Worm (Caenorhabditis elegans) whole organism, L4 larva: ENCODE measurements around the gene trpp-3.

Experiments
- D1046.2 ChIP-seq: fragments of 200-800 bp; sonication (Bioruptor generic); IDR thresholded peaks from 2 replicates; pipeline ENCODE4 v1.3.6; 2022; ENCODE audit warnings: missing genetic modification characterization, missing compliant biosample characterization
- R02D3.7 ChIP-seq: fragments of 150-350 bp; sonication (generic microtip); optimal IDR thresholded peaks from 3 replicates; lab custom pipeline; 2014; ENCODE audit warnings: missing biosample characterization, missing genetic modification characterization
- T26A8.4 ChIP-seq: fragments of 200-800 bp; sonication (Bioruptor generic); IDR thresholded peaks from 2 replicates; pipeline ENCODE4 v1.3.6; 2022; ENCODE audit warnings: missing genetic modification characterization, missing compliant biosample characterization
- ZK546.5 ChIP-seq, 2 experiments: sonication (generic microtip); optimal IDR thresholded peaks; 2 replicates each; lab custom pipeline; 2017; ENCODE audit warnings: missing biosample characterization in 2 of 2, missing genetic modification characterization in 2 of 2
- ceh-28 ChIP-seq: fragments of 150-350 bp; optimal IDR thresholded peaks from 2 replicates; lab custom pipeline; 2014; ENCODE audit warnings: missing biosample characterization, missing genetic modification reagents, missing genetic modification characterization
- ceh-32 ChIP-seq: sonication (generic microtip); optimal IDR thresholded peaks from 2 replicates; lab custom pipeline; 2016; ENCODE audit warnings: mild to moderate bottlenecking, missing genetic modification characterization, missing compliant biosample characterization; ENCODE audit not compliant: poor library complexity
- ceh-44 ChIP-seq: fragments of 200-800 bp; sonication (Bioruptor generic); IDR thresholded peaks from 2 replicates; pipeline ENCODE4 v1.3.6; 2022; ENCODE audit warnings: missing genetic modification reagents, missing genetic modification characterization, missing compliant biosample characterization
- ceh-62 ChIP-seq: sonication (generic microtip); optimal IDR thresholded peaks from 2 replicates; lab custom pipeline; 2017; ENCODE audit warnings: missing biosample characterization, missing genetic modification characterization
- cey-2 ChIP-seq: sonication (generic microtip); optimal IDR thresholded peaks from 3 replicates; lab custom pipeline; 2017; ENCODE audit warnings: missing genetic modification characterization, mild to moderate bottlenecking, missing compliant biosample characterization, antibody characterized with exemption, borderline replicate concordance; ENCODE audit not compliant: insufficient read depth
- daf-16 ChIP-seq, 3 experiments: sonication (generic microtip); optimal IDR thresholded peaks; 2 replicates each; lab custom pipeline; 2016 to 2017; ENCODE audit warnings: missing genetic modification characterization in 3 of 3, missing genetic modification reagents in 3 of 3, mild to moderate bottlenecking in 2 of 3, missing compliant biosample characterization in 2 of 3, missing biosample characterization in 1 of 3, moderate library complexity in 1 of 3
- daf-8 ChIP-seq: fragments of 200-800 bp; sonication (Bioruptor generic); IDR thresholded peaks from 2 replicates; pipeline ENCODE4 v1.3.6; 2022; ENCODE audit warnings: missing genetic modification characterization, missing compliant biosample characterization
- dmd-9 ChIP-seq: fragments of 200-800 bp; sonication (Bioruptor generic); IDR thresholded peaks from 2 replicates; pipeline ENCODE4 v1.3.6; 2022; ENCODE audit warnings: missing genetic modification reagents, missing genetic modification characterization, missing compliant biosample characterization
- dpl-1 ChIP-seq: fragments of 150-350 bp; optimal IDR thresholded peaks from 2 replicates; lab custom pipeline; 2014; ENCODE audit warnings: missing biosample characterization, missing genetic modification reagents, missing genetic modification characterization
- egl-27 ChIP-seq: sonication (generic microtip); optimal IDR thresholded peaks from 3 replicates; lab custom pipeline; 2017; ENCODE audit warnings: missing biosample characterization, missing genetic modification reagents, missing genetic modification characterization
- fkh-10 ChIP-seq: fragments of 150-350 bp; optimal IDR thresholded peaks from 2 replicates; lab custom pipeline; 2014; ENCODE audit warnings: missing biosample characterization, missing genetic modification reagents, missing genetic modification characterization
- hif-1 ChIP-seq, 2 experiments: sonication (generic microtip); optimal IDR thresholded peaks; 2 replicates each; lab custom pipeline; 2016 to 2017; ENCODE audit warnings: missing compliant biosample characterization in 2 of 2, missing genetic modification characterization in 2 of 2, missing genetic modification reagents in 2 of 2, missing genotype in 2 of 2, mild to moderate bottlenecking in 1 of 2
- hlh-30 ChIP-seq: sonication (generic microtip); optimal IDR thresholded peaks from 2 replicates; lab custom pipeline; 2017; ENCODE audit warnings: antibody characterized with exemption, mild to moderate bottlenecking, missing genetic modification characterization, missing compliant biosample characterization; ENCODE audit not compliant: insufficient read depth
- lin-1 ChIP-seq: fragments of 200-800 bp; sonication (Bioruptor generic); IDR thresholded peaks from 2 replicates; pipeline ENCODE4 v1.3.6; 2022; ENCODE audit warnings: missing genetic modification reagents, missing genetic modification characterization, missing compliant biosample characterization
- lin-38 ChIP-seq: fragments of 200-800 bp; sonication (Bioruptor generic); IDR thresholded peaks from 2 replicates; pipeline ENCODE4 v1.3.6; 2022; ENCODE audit warnings: missing genetic modification reagents, missing genetic modification characterization, missing compliant biosample characterization
- lsy-2 ChIP-seq, 2 experiments: fragments of 150-350 bp in 1 of 2; sonication (generic microtip) in 1 of 2; optimal IDR thresholded peaks; 2 replicates each; lab custom pipeline; 2014 to 2017; ENCODE audit warnings: missing biosample characterization in 2 of 2, missing genetic modification characterization in 2 of 2
- mep-1 ChIP-seq: fragments of 150-350 bp; sonication (generic microtip); optimal IDR thresholded peaks from 3 replicates; lab custom pipeline; 2014; ENCODE audit warnings: missing biosample characterization, missing genetic modification characterization
- nhr-111 ChIP-seq: fragments of 200-800 bp; sonication (Bioruptor generic); optimal IDR thresholded peaks from 2 replicates; lab custom pipeline; 2018; ENCODE audit warnings: mild to moderate bottlenecking, missing genetic modification characterization, missing compliant biosample characterization
- nhr-25 ChIP-seq: sonication (generic microtip); optimal IDR thresholded peaks from 2 replicates; lab custom pipeline; 2017; ENCODE audit warnings: missing genetic modification characterization, mild to moderate bottlenecking, missing compliant biosample characterization, antibody characterized with exemption, moderate library complexity, borderline replicate concordance; ENCODE audit not compliant: insufficient read depth
- nhr-28 ChIP-seq: fragments of 150-350 bp; optimal IDR thresholded peaks from 2 replicates; lab custom pipeline; 2014; ENCODE audit warnings: missing biosample characterization, missing genetic modification characterization
- set-16 ChIP-seq: fragments of 200-800 bp; sonication (Bioruptor generic); IDR thresholded peaks from 2 replicates; pipeline ENCODE4 v1.3.6; 2022; ENCODE audit warnings: missing genetic modification reagents, missing genetic modification characterization, missing compliant biosample characterization
- snpc-1.2 ChIP-seq: fragments of 200-800 bp; sonication (Bioruptor generic); IDR thresholded peaks from 2 replicates; pipeline ENCODE4 v1.3.6; 2022; ENCODE audit warnings: missing genetic modification reagents, missing genetic modification characterization, missing compliant biosample characterization
- tag-97 ChIP-seq: fragments of 200-800 bp; sonication (Bioruptor generic); IDR thresholded peaks from 2 replicates; pipeline ENCODE4 v1.3.6; 2022; ENCODE audit warnings: missing genetic modification characterization, missing compliant biosample characterization
- unc-130 ChIP-seq: sonication (generic microtip); optimal IDR thresholded peaks from 2 replicates; lab custom pipeline; 2016; ENCODE audit warnings: missing genetic modification reagents, missing genetic modification characterization, missing compliant biosample characterization
- zag-1 ChIP-seq: fragments of 150-350 bp; optimal IDR thresholded peaks from 2 replicates; lab custom pipeline; 2014; ENCODE audit warnings: missing biosample characterization, missing genetic modification characterization
- zfp-2 ChIP-seq: sonication (generic microtip); optimal IDR thresholded peaks from 2 replicates; lab custom pipeline; 2016; ENCODE audit warnings: mild to moderate bottlenecking, missing genetic modification characterization, missing compliant biosample characterization

Gene trpp-3

DNA sequence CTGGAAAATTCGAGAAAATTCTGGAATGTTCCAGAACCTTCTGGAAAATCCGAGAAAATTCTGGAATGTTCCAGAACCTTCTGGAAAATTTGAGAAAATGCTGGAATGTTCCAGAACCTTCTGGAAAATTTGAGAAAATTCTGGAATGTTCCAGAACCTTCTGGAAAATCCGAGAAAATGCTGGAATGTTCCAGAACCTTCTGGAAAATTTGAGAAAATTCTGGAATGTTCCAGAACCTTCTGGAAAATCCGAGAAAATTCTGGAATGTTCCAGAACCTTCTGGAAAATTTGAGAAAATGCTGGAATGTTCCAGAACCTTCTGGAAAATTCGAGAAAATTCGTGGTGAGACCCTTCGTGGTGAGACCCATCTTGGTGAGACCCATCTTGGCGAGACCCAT lies 8.8 kb downstream of the trpp-3 start:
- TF ChIP-seq lin-38: peak; percentile 29

DNA sequence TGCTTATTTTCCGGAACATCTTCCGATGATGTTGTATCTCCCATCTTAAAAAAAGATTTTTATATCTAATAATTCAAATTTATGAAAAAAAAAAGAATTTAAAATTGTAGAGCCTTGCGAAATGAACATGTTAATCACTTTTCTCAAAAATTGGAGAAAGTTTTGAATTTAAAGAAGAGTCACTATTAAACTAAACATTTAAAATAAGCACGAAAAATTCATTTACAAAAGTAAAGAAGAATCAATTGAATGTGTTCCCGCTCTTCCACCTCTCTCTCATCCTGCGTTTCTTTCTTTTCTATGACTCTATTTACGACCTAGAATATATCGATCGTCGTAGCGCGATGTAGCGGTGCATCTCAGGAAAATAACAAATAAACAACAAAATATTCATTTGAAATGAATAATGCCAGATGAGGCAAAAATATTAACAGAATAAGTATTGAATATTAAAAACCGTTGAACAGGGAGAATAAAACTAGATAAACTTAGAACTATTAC lies 13.4 kb downstream of the trpp-3 start, which contains the start of gene ZK1098.3:
TSS of gene ZK1098.3 (minus strand) at position 51 of the 501 bp plus-strand sequence.
- TF ChIP-seq ceh-32 (tag; lab: Kevin White, UChicago) (no peak), nhr-28 (tag; lab: Kevin White, UChicago) (peak; percentile 2), fkh-10 (GFP tag; lab: Kevin White, UChicago) (no peak), mep-1 (tag; lab: Kevin White, UChicago) (no peak), ceh-62 (no peak), unc-130 (GFP tag; lab: Kevin White, UChicago) (no peak), lsy-2 (tag; optimal IDR thresholded peaks at IDR 0.05; lab: Kevin White, UChicago) (peak in 1 of 2 experiments; percentile 38), ceh-28 (peak; percentile 47), daf-16 (GFP tag; optimal IDR thresholded peaks at IDR 0.05; lab: Kevin White, UChicago) (no peak), daf-16 (tag; optimal IDR thresholded peaks at IDR 0.05; lab: Kevin White, UChicago) (peak; percentile 48), D1046.2 (GFP tag; lab: Robert Waterston, UW) (no peak), ZK546.5 (tag; optimal IDR thresholded peaks at IDR 0.05; lab: Kevin White, UChicago) (no peak), nhr-111 (no peak), dmd-9 (GFP tag; lab: Robert Waterston, UW) (no peak), T26A8.4 (GFP tag; lab: Robert Waterston, UW) (no peak), set-16 (GFP tag; lab: Robert Waterston, UW) (no peak)

DNA sequence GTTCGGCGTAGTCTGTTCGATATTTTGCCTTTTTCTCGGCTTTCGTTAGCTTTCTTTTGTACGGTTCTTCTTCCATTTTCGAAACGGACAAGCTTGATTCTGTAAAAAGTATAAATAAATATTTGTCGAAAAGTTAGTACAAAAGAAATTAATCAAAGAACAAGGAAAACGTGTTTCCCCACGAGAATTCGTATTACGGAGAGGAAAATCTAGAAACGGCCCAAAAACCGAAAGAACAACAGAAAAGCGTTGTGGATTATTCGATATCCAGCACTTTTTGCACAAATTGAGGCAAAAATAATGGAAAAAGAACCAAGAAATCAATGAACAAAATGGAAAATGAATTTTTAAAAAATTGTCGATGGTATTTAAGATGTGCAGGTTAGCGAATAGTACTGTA lies 16.9 kb downstream of the trpp-3 start, which contains the start of gene mut-7:
TSS of gene mut-7 (minus strand) at position 101 of the 400 bp plus-strand sequence.
- TF ChIP-seq zag-1 (tag; lab: Kevin White, UChicago) (no peak), daf-8 (GFP tag; lab: Robert Waterston, UW) (no peak), R02D3.7 (tag; lab: Kevin White, UChicago) (no peak), tag-97 (GFP tag; lab: Robert Waterston, UW) (no peak), nhr-111 (no peak)

DNA sequence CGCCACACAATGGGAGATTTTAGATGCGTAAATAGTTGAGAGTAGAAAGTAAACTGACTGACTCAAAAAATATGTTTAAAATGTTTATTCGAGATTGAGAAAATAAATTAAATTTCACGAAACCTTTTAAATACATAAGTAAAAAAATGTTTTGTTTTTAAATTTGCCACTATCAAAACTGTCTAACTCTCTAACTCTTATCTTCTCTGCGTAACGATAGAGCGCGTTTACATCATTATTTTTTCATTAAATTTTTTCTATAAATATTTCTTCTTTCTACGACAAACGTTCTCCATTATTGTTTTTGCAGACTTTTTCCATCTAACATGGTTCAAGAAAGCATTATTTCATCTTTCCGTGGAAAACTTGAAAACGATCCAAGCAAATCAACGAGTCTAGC lies 17.5 kb downstream of the trpp-3 start, which contains the start of gene eif-2Balpha:
TSS of gene eif-2Balpha (plus strand) at position 304 of the 400 bp plus-strand sequence.
- TF ChIP-seq hif-1 (tag; optimal IDR thresholded peaks at IDR 0.05; lab: Kevin White, UChicago) (no peak), lsy-2 (tag; optimal IDR thresholded peaks at IDR 0.05; lab: Kevin White, UChicago) (peak in 1 of 2 experiments; percentile 84), hlh-30 (tag; lab: Kevin White, UChicago) (peak; percentile 40), daf-16 (GFP tag; optimal IDR thresholded peaks at IDR 0.05; lab: Kevin White, UChicago) (no peak), daf-16 (tag; optimal IDR thresholded peaks at IDR 0.05; lab: Kevin White, UChicago) (peak; percentile 16), mep-1 (tag; lab: Kevin White, UChicago) (peak; percentile 16), egl-27 (tag; lab: Kevin White, UChicago) (no peak), dpl-1 (GFP tag; lab: Kevin White, UChicago) (peak; percentile 67), lin-38 (peak; percentile 80)

DNA sequence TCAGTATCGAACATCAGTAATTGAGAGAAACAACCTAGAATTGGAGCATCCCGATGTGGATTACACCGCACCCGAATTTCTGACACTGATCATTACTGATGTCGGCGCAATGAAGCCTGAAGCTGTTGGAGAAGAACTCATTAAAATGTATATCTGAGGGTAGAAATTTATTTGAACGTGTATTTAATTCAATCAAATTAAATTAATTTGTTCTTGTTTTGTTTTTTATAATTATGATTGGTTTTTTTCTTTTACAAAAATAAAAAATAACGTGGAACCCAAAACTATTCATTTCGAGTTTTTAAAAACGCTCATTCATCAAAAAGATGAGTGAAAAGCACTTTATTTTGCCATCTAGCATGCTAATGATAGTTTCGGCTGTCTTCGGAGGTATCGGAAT lies 18.8 kb downstream of the trpp-3 start, which contains the start of gene ZK1098.9:
TSS of gene ZK1098.9 (plus strand) at position 301 of the 400 bp plus-strand sequence.
- no peak for TF ChIP-seq lin-1 (GFP tag; lab: Robert Waterston, UW)
- no peak for TF ChIP-seq zfp-2
- TF ChIP-seq lsy-2 (tag; optimal IDR thresholded peaks at IDR 0.05; lab: Kevin White, UChicago): no peak
- TF ChIP-seq cey-2 (tag; lab: Kevin White, UChicago): no peak
- TF ChIP-seq snpc-1.2 (GFP tag; lab: Robert Waterston, UW): no peak
- TF ChIP-seq ceh-44 (GFP tag; lab: Robert Waterston, UW): no peak
- TF ChIP-seq nhr-25: no peak
